Worm (Caenorhabditis elegans) whole organism, young adult: ENCODE measurements around the gene let-2.

Experiments used
- B0261.1 ChIP-seq: sonication (generic microtip); optimal IDR thresholded peaks from 2 replicates; lab custom pipeline; 2016; ENCODE audit warnings: mild to moderate bottlenecking, missing genetic modification characterization, moderate library complexity, missing compliant biosample characterization
- F37B4.10 ChIP-seq: fragments of 200-800 bp; sonication (Bioruptor generic); IDR thresholded peaks from 2 replicates; pipeline ENCODE4 v1.3.6; 2022; ENCODE audit warnings: missing genetic modification characterization, missing compliant biosample characterization
- K12H6.12 ChIP-seq: fragments of 200-800 bp; sonication (Bioruptor generic); optimal IDR thresholded peaks from 2 replicates; lab custom pipeline; 2018; ENCODE audit warnings: mild to moderate bottlenecking, missing genetic modification characterization, missing compliant biosample characterization
- T07F8.4 ChIP-seq: sonication (generic microtip); optimal IDR thresholded peaks from 2 replicates; lab custom pipeline; 2016; ENCODE audit warnings: mild to moderate bottlenecking, missing genetic modification characterization, moderate library complexity, missing compliant biosample characterization
- T26A5.8 ChIP-seq: sonication (generic microtip); optimal IDR thresholded peaks from 2 replicates; lab custom pipeline; 2016; ENCODE audit warnings: missing genetic modification characterization, missing compliant biosample characterization
- Y67H2A.10 ChIP-seq: fragments of 200-800 bp; sonication (Bioruptor generic); conservative IDR thresholded peaks from 2 replicates; pipeline ENCODE4 v1.3.6; 2022; ENCODE audit warnings: missing genetic modification reagents, missing genetic modification characterization, missing compliant biosample characterization
- ZK185.1 ChIP-seq: sonication (generic microtip); optimal IDR thresholded peaks from 2 replicates; lab custom pipeline; 2016; ENCODE audit warnings: mild to moderate bottlenecking, missing genetic modification characterization, missing compliant biosample characterization; ENCODE audit not compliant: poor library complexity, severe bottlenecking
- akir-1 ChIP-seq: fragments of 200-800 bp; sonication (Bioruptor generic); optimal IDR thresholded peaks from 2 replicates; lab custom pipeline; 2018; ENCODE audit warnings: mild to moderate bottlenecking, missing genetic modification characterization, moderate library complexity, missing compliant biosample characterization
- atf-7 ChIP-seq: sonication (generic microtip); optimal IDR thresholded peaks from 2 replicates; lab custom pipeline; 2017; ENCODE audit warnings: mild to moderate bottlenecking, missing genetic modification characterization, missing compliant biosample characterization
- athp-1 ChIP-seq: sonication (generic microtip); optimal IDR thresholded peaks from 2 replicates; lab custom pipeline; 2017; ENCODE audit warnings: mild to moderate bottlenecking, missing genetic modification characterization, missing compliant biosample characterization
- attf-5 ChIP-seq: fragments of 200-800 bp; sonication (Bioruptor generic); optimal IDR thresholded peaks from 2 replicates; lab custom pipeline; 2018; ENCODE audit warnings: mild to moderate bottlenecking, missing genetic modification characterization, missing compliant biosample characterization
- bed-1 ChIP-seq: fragments of 200-800 bp; sonication (Bioruptor generic); IDR thresholded peaks from 2 replicates; pipeline ENCODE4 v1.3.6; 2022; ENCODE audit warnings: missing genetic modification reagents, missing genetic modification characterization, missing compliant biosample characterization
- cebp-1 ChIP-seq, 2 experiments: fragments of 200-800 bp in 1 of 2; sonication (Bioruptor generic) in 1 of 2; sonication (generic microtip) in 1 of 2; IDR thresholded peaks in 1 of 2; optimal IDR thresholded peaks in 1 of 2; 2 replicates each; pipeline versions ENCODE4 v1.3.6 to Lab custom; 2017 to 2022; ENCODE audit warnings: missing compliant biosample characterization in 2 of 2, missing genetic modification characterization in 2 of 2, mild to moderate bottlenecking in 1 of 2, missing genetic modification reagents in 1 of 2, moderate library complexity in 1 of 2
- ceh-40 ChIP-seq: fragments of 200-800 bp; sonication (Bioruptor generic); IDR thresholded peaks from 2 replicates; pipeline ENCODE4 v1.3.6; 2022; ENCODE audit warnings: missing genetic modification characterization, missing compliant biosample characterization
- ceh-91 ChIP-seq: fragments of 200-800 bp; sonication (Bioruptor generic); IDR thresholded peaks from 2 replicates; pipeline ENCODE4 v1.3.6; 2022; ENCODE audit warnings: missing genetic modification reagents, missing genetic modification characterization, missing compliant biosample characterization
- die-1 ChIP-seq: sonication (generic microtip); optimal IDR thresholded peaks from 2 replicates; lab custom pipeline; 2016; ENCODE audit warnings: missing genotype, mild to moderate bottlenecking, missing genetic modification characterization, missing compliant biosample characterization
- dox-1 ChIP-seq: fragments of 200-800 bp; sonication (Bioruptor generic); IDR thresholded peaks from 2 replicates; pipeline ENCODE4 v1.3.6; 2022; ENCODE audit warnings: missing genetic modification reagents, missing genetic modification characterization, missing compliant biosample characterization
- dpl-1 ChIP-seq: fragments of 150-350 bp; optimal IDR thresholded peaks from 2 replicates; lab custom pipeline; 2014; ENCODE audit warnings: missing biosample characterization, missing genetic modification reagents, missing genetic modification characterization
- egrh-3 ChIP-seq: fragments of 200-800 bp; sonication (Bioruptor generic); IDR thresholded peaks from 2 replicates; pipeline ENCODE4 v1.3.6; 2022; ENCODE audit warnings: missing genetic modification reagents, missing genetic modification characterization, missing compliant biosample characterization
- ekl-4 ChIP-seq: fragments of 200-800 bp; sonication (Bioruptor generic); IDR thresholded peaks from 2 replicates; pipeline ENCODE4 v1.3.6; 2022; ENCODE audit warnings: missing genetic modification reagents, missing genetic modification characterization, missing compliant biosample characterization
- hlh-12 ChIP-seq: sonication (generic microtip); optimal IDR thresholded peaks from 2 replicates; lab custom pipeline; 2016; ENCODE audit warnings: missing genetic modification characterization, missing compliant biosample characterization
- hrde-1 ChIP-seq: sonication (generic microtip); optimal IDR thresholded peaks from 2 replicates; lab custom pipeline; 2016; ENCODE audit warnings: missing genetic modification characterization, mild to moderate bottlenecking, missing compliant biosample characterization, moderate library complexity, missing genotype, missing genetic modification reagents, borderline replicate concordance
- hsf-1 ChIP-seq: fragments of 200-800 bp; sonication (Bioruptor generic); IDR thresholded peaks from 2 replicates; pipeline ENCODE4 v1.3.6; 2022; ENCODE audit warnings: missing genetic modification reagents, missing genetic modification characterization, missing compliant biosample characterization
- lin-35 ChIP-seq, 3 experiments: fragments of 150-350 bp in 2 of 3; sonication (generic microtip) in 1 of 3; optimal IDR thresholded peaks; 2 replicates each; lab custom pipeline; 2014 to 2018; ENCODE audit warnings: missing biosample characterization in 3 of 3, missing genetic modification characterization in 3 of 3, missing genetic modification reagents in 3 of 3
- madf-3 ChIP-seq: fragments of 200-800 bp; sonication (Bioruptor generic); IDR thresholded peaks from 2 replicates; pipeline ENCODE4 v1.3.6; 2022; ENCODE audit warnings: missing genetic modification reagents, missing genetic modification characterization, missing compliant biosample characterization
- mcd-1 ChIP-seq: fragments of 200-800 bp; sonication (Bioruptor generic); IDR thresholded peaks from 2 replicates; pipeline ENCODE4 v1.3.6; 2022; ENCODE audit warnings: missing genetic modification reagents, missing genetic modification characterization, missing compliant biosample characterization
- mxl-1 ChIP-seq: sonication (generic microtip); optimal IDR thresholded peaks from 2 replicates; lab custom pipeline; 2016; ENCODE audit warnings: missing genetic modification characterization, missing compliant biosample characterization
- nfya-2 ChIP-seq: fragments of 200-800 bp; sonication (Bioruptor generic); IDR thresholded peaks from 2 replicates; pipeline ENCODE4 v1.3.6; 2022; ENCODE audit warnings: missing genetic modification reagents, missing genetic modification characterization, missing compliant biosample characterization
- nhr-179 ChIP-seq: sonication (generic microtip); optimal IDR thresholded peaks from 2 replicates; lab custom pipeline; 2016; ENCODE audit warnings: mild to moderate bottlenecking, missing genetic modification characterization, missing compliant biosample characterization
- nhr-80 ChIP-seq: sonication (generic microtip); optimal IDR thresholded peaks from 2 replicates; lab custom pipeline; 2016; ENCODE audit warnings: missing genetic modification characterization, missing compliant biosample characterization
- pbrm-1 ChIP-seq: fragments of 200-800 bp; sonication (Bioruptor generic); IDR thresholded peaks from 2 replicates; pipeline ENCODE4 v1.3.6; 2022; ENCODE audit warnings: missing genetic modification reagents, missing genetic modification characterization, missing compliant biosample characterization
- rec-8 ChIP-seq, 2 experiments: sonication (generic microtip); optimal IDR thresholded peaks; 2 replicates each; lab custom pipeline; 2016; ENCODE audit warnings: mild to moderate bottlenecking in 2 of 2, missing genetic modification characterization in 2 of 2, missing genetic modification reagents in 2 of 2, missing genotype in 2 of 2, missing biosample characterization in 1 of 2, missing compliant biosample characterization in 1 of 2, moderate library complexity in 1 of 2
- rpc-1 ChIP-seq, 2 experiments: fragments of 150-350 bp in 1 of 2; sonication (generic microtip) in 1 of 2; optimal IDR thresholded peaks; 2 replicates each; lab custom pipeline; 2014 to 2018; ENCODE audit warnings: missing biosample characterization in 1 of 2, missing genetic modification characterization in 1 of 2, missing genetic modification reagents in 1 of 2, missing genotype in 1 of 2
- sdz-38 ChIP-seq: sonication (generic microtip); optimal IDR thresholded peaks from 2 replicates; lab custom pipeline; 2016; ENCODE audit warnings: missing genotype, missing genetic modification characterization, missing compliant biosample characterization
- snpc-1.1 ChIP-seq: sonication (generic microtip); optimal IDR thresholded peaks from 2 replicates; lab custom pipeline; 2017; ENCODE audit warnings: missing genetic modification characterization, mild to moderate bottlenecking, missing compliant biosample characterization, antibody characterized with exemption, moderate library complexity, missing genotype, missing genetic modification reagents; ENCODE audit not compliant: insufficient read depth
- tbx-9 ChIP-seq: sonication (generic microtip); optimal IDR thresholded peaks from 2 replicates; lab custom pipeline; 2016; ENCODE audit warnings: borderline replicate concordance, missing genetic modification characterization, inconsistent platforms, missing compliant biosample characterization
- unc-130 ChIP-seq: sonication (generic microtip); optimal IDR thresholded peaks from 2 replicates; lab custom pipeline; 2016; ENCODE audit warnings: missing genetic modification reagents, missing genetic modification characterization, missing compliant biosample characterization
- zfh-2 ChIP-seq: fragments of 200-800 bp; sonication (Bioruptor generic); conservative IDR thresholded peaks from 2 replicates; pipeline ENCODE4 v1.3.6; 2022; ENCODE audit warnings: missing genetic modification reagents, missing genetic modification characterization, missing compliant biosample characterization
- ztf-28 ChIP-seq: fragments of 200-800 bp; sonication (Bioruptor generic); IDR thresholded peaks from 2 replicates; pipeline ENCODE4 v1.3.6; 2022; ENCODE audit warnings: missing genetic modification reagents, missing genetic modification characterization, missing compliant biosample characterization

The let-2 gene

DNA sequence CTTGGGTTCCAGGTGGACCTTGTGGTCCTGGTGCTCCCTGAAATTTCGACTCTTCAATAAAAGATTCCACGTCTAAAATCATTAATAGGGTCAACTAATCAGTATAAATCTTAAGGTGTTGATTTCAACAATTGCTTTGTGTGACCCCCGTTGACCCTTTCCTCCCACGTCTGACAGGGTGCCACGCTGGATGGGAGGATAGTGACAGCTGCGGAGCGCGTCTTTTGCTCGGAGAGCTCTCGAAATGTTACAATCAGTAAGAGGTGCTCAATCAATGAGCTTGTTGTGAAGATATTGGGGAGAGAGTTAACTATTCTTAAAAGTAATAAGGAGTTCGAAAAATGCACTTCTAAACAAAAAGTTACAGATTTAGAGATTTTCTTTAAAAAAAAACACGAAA is 778 bp downstream of the let-2 start:
- no peak for TF ChIP-seq mxl-1 (tag; lab: Kevin White, UChicago)
- no peak for TF ChIP-seq zfh-2 (GFP tag; lab: Robert Waterston, UW)
- no peak for TF ChIP-seq attf-5 (GFP tag; lab: Kevin White, UChicago)
- no peak for TF ChIP-seq snpc-1.1 (tag; lab: Kevin White, UChicago)
- TF ChIP-seq, all 124 proteins: peak for 0

DNA sequence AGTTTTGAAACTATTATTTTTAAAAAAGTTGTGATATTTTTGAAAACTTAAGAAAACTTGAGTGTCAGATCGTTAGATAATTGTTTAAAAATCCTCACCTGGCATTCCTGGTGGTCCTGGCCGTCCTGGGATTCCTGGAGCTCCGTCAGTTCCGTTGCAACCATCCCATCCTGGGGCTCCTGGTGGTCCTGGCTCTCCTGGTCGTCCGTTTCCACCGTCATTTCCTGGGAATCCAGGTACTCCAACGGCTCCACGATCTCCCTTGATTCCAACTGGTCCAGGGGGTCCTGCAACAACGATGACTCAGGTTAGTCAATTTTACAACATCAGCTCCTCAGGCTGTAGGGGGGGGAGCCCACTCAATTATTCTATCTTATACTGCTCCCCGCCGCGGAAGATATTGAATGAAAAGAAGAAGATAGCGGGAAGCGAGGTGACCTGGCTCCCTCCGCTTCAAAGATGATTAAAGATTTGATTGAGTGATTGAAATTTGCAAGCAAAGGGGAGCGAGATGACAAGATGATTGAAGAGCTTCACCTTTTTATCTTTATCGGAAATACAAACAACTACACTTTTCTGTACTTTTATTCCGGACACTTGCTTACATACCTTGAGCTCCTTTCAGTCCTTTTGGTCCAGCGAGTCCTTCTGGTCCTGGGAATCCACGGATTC is 1.3 kb downstream of the let-2 start:
- TF ChIP-seq zfh-2 (GFP tag; lab: Robert Waterston, UW) (peak; percentile 70), atf-7 (tag; lab: Kevin White, UChicago) (no peak), tbx-9 (no peak)

DNA sequence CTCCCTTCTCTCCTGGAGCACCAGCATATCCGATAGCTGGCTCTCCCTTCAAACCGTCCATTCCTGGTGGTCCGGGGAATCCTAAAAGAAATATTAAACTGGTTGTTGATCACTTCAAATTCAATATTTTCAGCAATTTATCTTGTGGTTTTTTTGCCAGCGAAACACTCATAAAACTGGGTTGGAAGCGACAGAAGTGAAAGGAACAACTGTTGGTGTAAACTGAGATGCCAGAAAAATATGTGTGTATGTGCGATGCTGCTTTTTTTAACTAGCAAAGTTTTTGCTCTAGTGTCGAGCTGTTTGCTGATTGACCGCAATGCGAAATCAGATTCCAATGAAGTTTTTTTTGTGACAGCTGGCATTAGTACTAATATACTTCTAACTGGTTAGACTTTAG is 1.9 kb downstream of the let-2 start:
- TF ChIP-seq ekl-4 (no peak), dox-1 (GFP tag; lab: Robert Waterston, UW) (no peak), hrde-1 (tag; lab: Kevin White, UChicago) (no peak), bed-1 (GFP tag; lab: Robert Waterston, UW) (no peak), rpc-1 (optimal IDR thresholded peaks at IDR 0.05; lab: Kevin White, UChicago) (no peak), rpc-1 (tag; optimal IDR thresholded peaks at IDR 0.05; lab: Kevin White, UChicago) (no peak), ceh-40 (GFP tag; lab: Robert Waterston, UW) (no peak), die-1 (tag; lab: Kevin White, UChicago) (no peak), hsf-1 (no peak), cebp-1 (GFP tag; IDR thresholded peaks at IDR 0.05; lab: Robert Waterston, UW) (no peak), cebp-1 (tag; optimal IDR thresholded peaks at IDR 0.05; lab: Kevin White, UChicago) (no peak), ceh-91 (GFP tag; lab: Robert Waterston, UW) (no peak), attf-5 (GFP tag; lab: Kevin White, UChicago) (no peak), B0261.1 (no peak), ZK185.1 (no peak), hlh-12 (tag; lab: Kevin White, UChicago) (no peak), nfya-2 (GFP tag; lab: Robert Waterston, UW) (no peak), T26A5.8 (tag; lab: Kevin White, UChicago) (no peak), rec-8 (tag; optimal IDR thresholded peaks at IDR 0.05; lab: Kevin White, UChicago) (no peak), ztf-28 (no peak), dpl-1 (GFP tag; lab: Kevin White, UChicago) (no peak)
- TF ChIP-seq, all 124 proteins: peak for 0

DNA sequence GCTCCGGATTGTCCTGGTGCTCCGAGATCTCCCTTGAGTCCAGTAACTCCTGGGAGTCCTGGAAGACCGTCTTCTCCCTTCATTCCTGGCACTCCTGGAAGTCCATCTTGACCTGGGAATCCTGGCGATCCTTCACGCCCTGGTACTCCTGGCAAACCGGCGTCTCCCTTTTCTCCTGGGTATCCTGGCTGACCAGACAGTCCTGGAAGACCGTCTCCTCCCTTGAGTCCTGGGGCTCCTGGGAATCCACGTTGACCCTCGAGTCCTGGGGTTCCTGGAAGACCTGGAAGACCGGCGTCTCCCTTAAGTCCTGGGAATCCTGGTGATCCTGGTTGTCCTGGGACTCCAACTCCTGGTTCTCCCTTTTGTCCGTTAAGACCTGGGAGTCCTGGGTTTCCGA is 5.1 kb downstream of the let-2 start:
- TF ChIP-seq lin-35 (GFP tag; optimal IDR thresholded peaks at IDR 0.05; lab: Kevin White, UChicago) (no peak), T07F8.4 (no peak), unc-130 (GFP tag; lab: Kevin White, UChicago) (no peak), athp-1 (tag; lab: Kevin White, UChicago) (no peak), F37B4.10 (GFP tag; lab: Robert Waterston, UW) (no peak), mxl-1 (tag; lab: Kevin White, UChicago) (no peak), akir-1 (GFP tag; lab: Kevin White, UChicago) (no peak), die-1 (tag; lab: Kevin White, UChicago) (no peak), nhr-179 (tag; lab: Kevin White, UChicago) (no peak), pbrm-1 (GFP tag; lab: Robert Waterston, UW) (no peak), sdz-38 (tag; lab: Kevin White, UChicago) (no peak), madf-3 (GFP tag; lab: Robert Waterston, UW) (no peak), egrh-3 (GFP tag; lab: Robert Waterston, UW) (peak; percentile 33; the same call in 1 of the 2 replicates), hlh-12 (tag; lab: Kevin White, UChicago) (no peak), rpc-1 (optimal IDR thresholded peaks at IDR 0.05; lab: Kevin White, UChicago) (no peak), rpc-1 (tag; optimal IDR thresholded peaks at IDR 0.05; lab: Kevin White, UChicago) (no peak), K12H6.12 (tag; lab: Kevin White, UChicago) (no peak), mcd-1 (GFP tag; lab: Robert Waterston, UW) (0 out of 2 replicates have a peak, but pooled peaks have one; percentile 23), ZK185.1 (no peak), Y67H2A.10 (GFP tag; lab: Robert Waterston, UW) (no peak), nhr-80 (tag; lab: Kevin White, UChicago) (no peak), zfh-2 (GFP tag; lab: Robert Waterston, UW) (peak; percentile 59; the same call in 1 of the 2 replicates)
